Worm (Caenorhabditis elegans): ENCODE measurements around the gene sre-28.

DNA sequence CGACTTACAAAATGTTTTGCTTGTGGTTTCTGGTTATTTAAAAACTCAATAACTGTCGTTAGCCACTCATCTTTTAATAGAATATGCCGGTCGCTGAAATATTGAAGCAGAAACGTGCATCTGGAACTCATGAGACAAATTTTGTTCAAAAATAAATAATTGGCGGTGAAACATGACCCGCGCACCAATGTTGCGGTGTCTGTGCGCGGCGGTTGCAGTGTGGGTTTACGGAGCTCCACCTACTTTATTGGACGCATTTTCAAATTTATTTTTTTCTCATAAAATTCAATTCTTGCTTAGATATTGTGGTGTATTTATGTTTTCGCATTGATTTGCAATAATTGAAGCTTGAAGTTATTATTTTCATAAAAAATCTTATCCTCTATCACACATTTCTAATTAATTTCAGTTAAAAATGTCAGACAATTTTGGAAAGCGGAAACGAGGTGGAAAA, 13.6 kb upstream of the sre-28 start, which contains the start of the genes rmh-2 and suds-3:
- TF ChIP-seq snpc-4 (tag; optimal IDR thresholded peaks at IDR 0.05) (no peak), egl-27 (tag; optimal IDR thresholded peaks at IDR 0.05) (no peak), tbx-2 (tag; optimal IDR thresholded peaks at IDR 0.05) (no peak), ama-1 (optimal IDR thresholded peaks at IDR 0.05) (no peak), mdl-1 (tag; optimal IDR thresholded peaks at IDR 0.05) (no peak), nhr-23 (tag; optimal IDR thresholded peaks at IDR 0.05) (no peak), jun-1 (tag; optimal IDR thresholded peaks at IDR 0.05) (no peak), nhr-12 (tag; optimal IDR thresholded peaks at IDR 0.05) (no peak), sea-2 (GFP tag; optimal IDR thresholded peaks at IDR 0.05) (no peak), nhr-28 (tag; optimal IDR thresholded peaks at IDR 0.05) (no peak), skn-1 (tag; optimal IDR thresholded peaks at IDR 0.05) (no peak), fkh-10 (GFP tag; optimal IDR thresholded peaks at IDR 0.05) (no peak), hmg-11 (tag; optimal IDR thresholded peaks at IDR 0.05) (no peak), nhr-11 (tag; optimal IDR thresholded peaks at IDR 0.05) (no peak)
